Fruit fly (Drosophila melanogaster): ENCODE results near the gene CG5880.

dm6 chr3R:27067362-27067761 is 49.2 kb upstream of the CG5880 start:
- no peak for TF ChIP-seq CG11617 (GFP tag; optimal IDR thresholded peaks at IDR 0.05)
- TF ChIP-seq Mnt (GFP tag; optimal IDR thresholded peaks at IDR 0.05) = no peak

Data from whole organism, adult.